Worm (Caenorhabditis elegans) whole organism, L1 larva: ENCODE results near the gene C46F2.1.

Experiments used
- C16A3.4 ChIP-seq: fragments of 150-350 bp; optimal IDR thresholded peaks from 2 replicates; lab custom pipeline; 2014; ENCODE audit warnings: missing biosample characterization, missing genetic modification characterization
- alr-1 ChIP-seq: fragments of 200-800 bp; sonication (Bioruptor generic); optimal IDR thresholded peaks from 2 replicates; lab custom pipeline; 2018; ENCODE audit warnings: borderline replicate concordance, mild to moderate bottlenecking, missing genetic modification characterization, missing compliant biosample characterization
- ama-1 ChIP-seq: fragments of 150-350 bp; optimal IDR thresholded peaks from 2 replicates; lab custom pipeline; 2014
- blmp-1 ChIP-seq: fragments of 150-350 bp; optimal IDR thresholded peaks from 2 replicates; lab custom pipeline; 2014; ENCODE audit warnings: missing biosample characterization, missing genetic modification characterization
- ceh-63 ChIP-seq: fragments of 200-800 bp; sonication (Bioruptor generic); optimal IDR thresholded peaks from 2 replicates; lab custom pipeline; 2018; ENCODE audit warnings: mild to moderate bottlenecking, missing genetic modification characterization, missing compliant biosample characterization
- ceh-88 ChIP-seq: fragments of 200-800 bp; sonication (Bioruptor generic); IDR thresholded peaks from 2 replicates; pipeline ENCODE4 v1.3.6; 2022; ENCODE audit warnings: missing genetic modification characterization, missing compliant biosample characterization
- dsc-1 ChIP-seq: sonication (generic microtip); optimal IDR thresholded peaks from 2 replicates; lab custom pipeline; 2016; ENCODE audit warnings: mild to moderate bottlenecking, missing genetic modification characterization, missing compliant biosample characterization
- efl-1 ChIP-seq, 4 experiments: fragments of 150-350 bp; optimal IDR thresholded peaks in 3 of 4; peaks in 1 of 4; 1 replicate in 1 of 4; 2 replicates in 3 of 4; lab custom pipeline; 2014; ENCODE audit warnings: missing biosample characterization in 2 of 4, missing genetic modification characterization in 2 of 4, missing genetic modification reagents in 2 of 4
- egl-13 ChIP-seq: sonication (generic microtip); optimal IDR thresholded peaks from 2 replicates; lab custom pipeline; 2016; ENCODE audit warnings: missing genotype, missing genetic modification reagents, missing genetic modification characterization, missing compliant biosample characterization
- egl-27 ChIP-seq, 2 experiments: fragments of 150-350 bp in 1 of 2; sonication (generic microtip); optimal IDR thresholded peaks; 3 replicates each; lab custom pipeline; 2017 to 2018; ENCODE audit warnings: missing biosample characterization in 2 of 2, missing genetic modification characterization in 2 of 2, missing genetic modification reagents in 2 of 2
- elt-2 ChIP-seq: sonication (generic microtip); optimal IDR thresholded peaks from 2 replicates; lab custom pipeline; 2016; ENCODE audit warnings: missing genetic modification characterization, mild to moderate bottlenecking, inconsistent platforms, missing compliant biosample characterization, missing genetic modification reagents
- elt-3 ChIP-seq, 6 experiments: fragments of 150-350 bp in 1 of 6; sonication (generic microtip); optimal IDR thresholded peaks; 2 replicates each; lab custom pipeline; 2017 to 2018; ENCODE audit warnings: missing biosample characterization in 6 of 6, missing genetic modification characterization in 6 of 6, inconsistent platforms in 1 of 6
- fkh-10 ChIP-seq: sonication (generic microtip); optimal IDR thresholded peaks from 2 replicates; lab custom pipeline; 2017; ENCODE audit warnings: missing biosample characterization, missing genetic modification reagents, missing genetic modification characterization
- fkh-8 ChIP-seq: sonication (generic microtip); optimal IDR thresholded peaks from 2 replicates; lab custom pipeline; 2016; ENCODE audit warnings: mild to moderate bottlenecking, missing genetic modification characterization, missing compliant biosample characterization
- fos-1 ChIP-seq: fragments of 150-350 bp; optimal IDR thresholded peaks from 2 replicates; lab custom pipeline; 2014; ENCODE audit warnings: missing biosample characterization, missing genetic modification characterization
- grh-1 ChIP-seq: fragments of 200-800 bp; sonication (Bioruptor generic); IDR thresholded peaks from 2 replicates; pipeline ENCODE4 v1.3.6; 2022; ENCODE audit warnings: missing genetic modification reagents, missing genetic modification characterization, missing compliant biosample characterization
- hlh-17 ChIP-seq: fragments of 200-800 bp; sonication (Bioruptor generic); optimal IDR thresholded peaks from 2 replicates; lab custom pipeline; 2018; ENCODE audit warnings: missing genetic modification characterization, mild to moderate bottlenecking, missing compliant biosample characterization, moderate library complexity, borderline replicate concordance
- irx-1 ChIP-seq: sonication (generic microtip); optimal IDR thresholded peaks from 2 replicates; lab custom pipeline; 2016; ENCODE audit warnings: missing genetic modification characterization, missing compliant biosample characterization
- jun-1 ChIP-seq: fragments of 150-350 bp; optimal IDR thresholded peaks from 2 replicates; lab custom pipeline; 2014; ENCODE audit warnings: missing biosample characterization, missing genetic modification reagents, missing genetic modification characterization
- lin-13 ChIP-seq: fragments of 150-350 bp; optimal IDR thresholded peaks from 2 replicates; lab custom pipeline; 2014; ENCODE audit warnings: missing biosample characterization, missing genetic modification reagents, missing genetic modification characterization
- lin-14 ChIP-seq: fragments of 200-800 bp; sonication (Bioruptor generic); optimal IDR thresholded peaks from 2 replicates; lab custom pipeline; 2018; ENCODE audit warnings: mild to moderate bottlenecking, missing genetic modification characterization, moderate library complexity, missing compliant biosample characterization
- lin-35 ChIP-seq, 2 experiments: fragments of 150-350 bp; optimal IDR thresholded peaks; 2 replicates each; lab custom pipeline; 2014; ENCODE audit warnings: missing biosample characterization in 2 of 2, missing genetic modification characterization in 2 of 2, missing genetic modification reagents in 2 of 2
- lin-39 ChIP-seq: fragments of 150-350 bp; optimal IDR thresholded peaks from 2 replicates; lab custom pipeline; 2014; ENCODE audit warnings: missing biosample characterization, missing genetic modification reagents, missing genetic modification characterization
- lir-3 ChIP-seq: sonication (generic microtip); optimal IDR thresholded peaks from 2 replicates; lab custom pipeline; 2016; ENCODE audit warnings: mild to moderate bottlenecking, missing genetic modification characterization, moderate library complexity, missing compliant biosample characterization; ENCODE audit not compliant: poor library complexity
- lsy-2 ChIP-seq, 2 experiments: fragments of 150-350 bp; optimal IDR thresholded peaks; 2 replicates each; lab custom pipeline; 2014; ENCODE audit warnings: missing biosample characterization in 2 of 2, missing genetic modification characterization in 2 of 2
- mab-9 ChIP-seq: fragments of 200-800 bp; sonication (Bioruptor generic); IDR thresholded peaks from 2 replicates; pipeline ENCODE4 v1.3.6; 2022; ENCODE audit warnings: missing genetic modification reagents, missing genetic modification characterization, missing compliant biosample characterization
- mdl-1 ChIP-seq, 2 experiments: fragments of 150-350 bp; optimal IDR thresholded peaks; 2 replicates each; lab custom pipeline; 2014 to 2017; ENCODE audit warnings: missing biosample characterization in 2 of 2, missing genetic modification characterization in 2 of 2, inconsistent platforms in 1 of 2
- mef-2 ChIP-seq: fragments of 150-350 bp; optimal IDR thresholded peaks from 2 replicates; lab custom pipeline; 2014; ENCODE audit warnings: missing biosample characterization, missing genetic modification characterization
- mep-1 ChIP-seq: fragments of 150-350 bp; optimal IDR thresholded peaks from 2 replicates; lab custom pipeline; 2014; ENCODE audit warnings: missing biosample characterization, missing genetic modification characterization
- nhr-12 ChIP-seq: sonication (generic microtip); optimal IDR thresholded peaks from 2 replicates; lab custom pipeline; 2017; ENCODE audit warnings: missing biosample characterization, missing genetic modification characterization
- nhr-19 ChIP-seq: fragments of 200-800 bp; sonication (Bioruptor generic); conservative IDR thresholded peaks from 2 replicates; pipeline ENCODE4 v1.3.6; 2022; ENCODE audit warnings: missing genetic modification characterization, missing compliant biosample characterization
- nhr-20 ChIP-seq: sonication (generic microtip); optimal IDR thresholded peaks from 2 replicates; lab custom pipeline; 2016; ENCODE audit warnings: mild to moderate bottlenecking, missing genetic modification characterization, missing compliant biosample characterization
- nhr-47 ChIP-seq: sonication (generic microtip); optimal IDR thresholded peaks from 2 replicates; lab custom pipeline; 2016; ENCODE audit warnings: mild to moderate bottlenecking, missing genetic modification characterization, moderate library complexity, missing compliant biosample characterization
- nhr-71 ChIP-seq: sonication (generic microtip); optimal IDR thresholded peaks from 2 replicates; lab custom pipeline; 2016; ENCODE audit warnings: mild to moderate bottlenecking, missing genetic modification characterization, moderate library complexity, missing compliant biosample characterization
- nhr-76 ChIP-seq: sonication (generic microtip); optimal IDR thresholded peaks from 2 replicates; lab custom pipeline; 2017; ENCODE audit warnings: missing biosample characterization, missing genetic modification characterization
- nhr-84 ChIP-seq: sonication (generic microtip); optimal IDR thresholded peaks from 2 replicates; lab custom pipeline; 2017; ENCODE audit warnings: missing biosample characterization, missing genetic modification characterization
- nhr-85 ChIP-seq: sonication (generic microtip); peaks from one replicate; lab custom pipeline; 2016; ENCODE audit warnings: missing genetic modification characterization, inconsistent platforms, missing compliant biosample characterization
- nhr-90 ChIP-seq: sonication (generic microtip); optimal IDR thresholded peaks from 2 replicates; lab custom pipeline; 2016; ENCODE audit warnings: mild to moderate bottlenecking, missing genetic modification characterization, missing compliant biosample characterization; ENCODE audit not compliant: poor library complexity
- pax-3 ChIP-seq: fragments of 200-800 bp; sonication (Bioruptor generic); optimal IDR thresholded peaks from 2 replicates; lab custom pipeline; 2018; ENCODE audit warnings: mild to moderate bottlenecking, missing genetic modification characterization, moderate library complexity, missing compliant biosample characterization
- rnt-1 ChIP-seq: sonication (generic microtip); optimal IDR thresholded peaks from 2 replicates; lab custom pipeline; 2016; ENCODE audit warnings: mild to moderate bottlenecking, missing genetic modification characterization, moderate library complexity, missing compliant biosample characterization
- skn-1 ChIP-seq: fragments of 150-350 bp; optimal IDR thresholded peaks from 2 replicates; lab custom pipeline; 2014; ENCODE audit warnings: missing biosample characterization, missing genetic modification characterization
- snu-23 ChIP-seq: sonication (generic microtip); optimal IDR thresholded peaks from 2 replicates; lab custom pipeline; 2016; ENCODE audit warnings: missing genetic modification characterization, missing compliant biosample characterization
- sptf-1 ChIP-seq: fragments of 150-350 bp; optimal IDR thresholded peaks from 2 replicates; lab custom pipeline; 2014; ENCODE audit warnings: missing biosample characterization, missing genetic modification characterization
- swsn-7 ChIP-seq: sonication (generic microtip); optimal IDR thresholded peaks from 2 replicates; lab custom pipeline; 2016; ENCODE audit warnings: missing genetic modification characterization, missing compliant biosample characterization
- tbx-2 ChIP-seq: sonication (generic microtip); optimal IDR thresholded peaks from 2 replicates; lab custom pipeline; 2016; ENCODE audit warnings: missing genetic modification characterization, missing compliant biosample characterization
- unc-130 ChIP-seq: fragments of 150-350 bp; optimal IDR thresholded peaks from 2 replicates; lab custom pipeline; 2017; ENCODE audit warnings: missing biosample characterization, missing genetic modification characterization, inconsistent platforms
- unc-30 ChIP-seq: sonication (generic microtip); optimal IDR thresholded peaks from 2 replicates; lab custom pipeline; 2017; ENCODE audit warnings: missing biosample characterization, missing genetic modification characterization
- vab-15 ChIP-seq: sonication (generic microtip); optimal IDR thresholded peaks from 2 replicates; lab custom pipeline; 2017; ENCODE audit warnings: missing genotype, mild to moderate bottlenecking, missing genetic modification characterization, missing compliant biosample characterization
- xbp-1 ChIP-seq: sonication (generic microtip); optimal IDR thresholded peaks from 2 replicates; lab custom pipeline; 2016; ENCODE audit warnings: missing genetic modification characterization, missing compliant biosample characterization
- zip-4 ChIP-seq: fragments of 200-800 bp; sonication (Bioruptor generic); optimal IDR thresholded peaks from 2 replicates; lab custom pipeline; 2018; ENCODE audit warnings: mild to moderate bottlenecking, missing genetic modification characterization, moderate library complexity, missing compliant biosample characterization
- ztf-11 ChIP-seq, 2 experiments: sonication (generic microtip); optimal IDR thresholded peaks; 2 replicates each; lab custom pipeline; 2016 to 2017; ENCODE audit warnings: missing genetic modification characterization in 2 of 2, missing biosample characterization in 1 of 2, missing compliant biosample characterization in 1 of 2
- ztf-4 ChIP-seq: fragments of 150-350 bp; optimal IDR thresholded peaks from 2 replicates; lab custom pipeline; 2014; ENCODE audit warnings: missing biosample characterization, missing genetic modification characterization

C46F2.1 gene

DNA sequence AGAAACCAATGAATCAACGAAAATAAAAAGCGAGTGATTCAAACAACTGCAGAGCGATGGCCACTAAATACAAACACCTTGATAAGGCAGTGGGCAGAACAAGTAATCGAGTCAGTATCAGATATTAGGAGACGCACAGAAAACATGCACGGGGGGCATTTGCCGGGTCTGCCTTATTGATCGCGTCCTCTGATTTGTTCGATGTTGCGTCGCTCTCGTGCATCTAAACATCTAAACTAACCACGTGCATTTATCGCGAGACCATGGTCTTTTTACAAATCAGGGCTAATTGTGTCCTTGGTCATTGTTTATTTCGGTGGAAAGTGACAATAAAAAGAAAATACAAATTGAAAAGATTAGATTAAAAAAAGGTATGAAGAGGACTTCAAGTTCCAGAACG lies 6.1 kb downstream of the C46F2.1 start, which contains the start of gene K07E3.4:
Gene K07E3.4, minus strand, starts transcription at position 100 of the 400 bp plus-strand sequence.
- TF ChIP-seq skn-1 (tag; lab: Kevin White, UChicago) (no peak), nhr-47 (tag; lab: Kevin White, UChicago) (peak; percentile 58), mdl-1 (tag; optimal IDR thresholded peaks at IDR 0.05; lab: Kevin White, UChicago) (peak in 1 of 2 experiments; percentile 94), egl-13 (tag; lab: Kevin White, UChicago) (no peak), rnt-1 (peak; percentile 19), alr-1 (tag; lab: Kevin White, UChicago) (no peak), sptf-1 (tag; lab: Kevin White, UChicago) (no peak), mab-9 (GFP tag; lab: Robert Waterston, UW) (no peak), ama-1 (lab: Kevin White, UChicago) (peak; percentile 14), nhr-90 (tag; lab: Kevin White, UChicago) (peak; percentile 88), xbp-1 (tag; lab: Kevin White, UChicago) (peak; percentile 31), lin-13 (peak; percentile 37), ceh-63 (GFP tag; lab: Kevin White, UChicago) (no peak), ztf-11 (tag; optimal IDR thresholded peaks at IDR 0.05; lab: Kevin White, UChicago) (no peak), egl-27 (tag; optimal IDR thresholded peaks at IDR 0.05; lab: Kevin White, UChicago) (no peak), nhr-84 (tag; lab: Kevin White, UChicago) (no peak), fos-1 (tag; lab: Kevin White, UChicago) (no peak), nhr-85 (tag; lab: Kevin White, UChicago) (peak; percentile 98), nhr-12 (tag; lab: Kevin White, UChicago) (no peak), ceh-88 (GFP tag; lab: Robert Waterston, UW) (no peak), nhr-20 (tag; lab: Kevin White, UChicago) (peak; percentile 91), pax-3 (tag; lab: Kevin White, UChicago) (no peak), nhr-76 (tag; lab: Kevin White, UChicago) (no peak), dsc-1 (tag; lab: Kevin White, UChicago) (no peak), zip-4 (GFP tag; lab: Kevin White, UChicago) (peak; percentile 4), snu-23 (GFP tag; lab: Kevin White, UChicago) (peak; percentile 82), ztf-4 (peak; percentile 39), mep-1 (tag; lab: Kevin White, UChicago) (peak; percentile 67), blmp-1 (tag; lab: Kevin White, UChicago) (peak; percentile 87), fkh-10 (GFP tag; lab: Kevin White, UChicago) (no peak), fkh-8 (tag; lab: Kevin White, UChicago) (peak; percentile 12), lir-3 (no peak), elt-2 (tag; lab: Kevin White, UChicago) (peak; percentile 78), unc-130 (tag; lab: Kevin White, UChicago) (peak; percentile 81), lsy-2 (tag; optimal IDR thresholded peaks at IDR 0.05; lab: Kevin White, UChicago) (peak; percentile 29 to 40), irx-1 (tag; lab: Kevin White, UChicago) (peak; percentile 38), lin-39 (no peak), nhr-19 (peak; percentile 54), grh-1 (GFP tag; lab: Robert Waterston, UW) (peak; percentile 57), lin-14 (peak; percentile 90), efl-1 (optimal IDR thresholded peaks at IDR 0.05; lab: Kevin White, UChicago) (no peak), efl-1 (GFP tag; optimal IDR thresholded peaks at IDR 0.05 in 1 of 2; lab: Kevin White, UChicago) (peak in 1 of 2 experiments; percentile 58), jun-1 (tag; lab: Kevin White, UChicago) (peak; percentile 52), C16A3.4 (tag; lab: Kevin White, UChicago) (peak; percentile 24), unc-30 (no peak), lin-35 (GFP tag; optimal IDR thresholded peaks at IDR 0.05; lab: Kevin White, UChicago) (peak; percentile 10 to 76), tbx-2 (peak; percentile 57), mef-2 (tag; lab: Kevin White, UChicago) (no peak), vab-15 (tag; lab: Kevin White, UChicago) (no peak), elt-3 (tag; optimal IDR thresholded peaks at IDR 0.05; lab: Kevin White, UChicago) (peak in 5 of 6 experiments; percentile 27 to 88 (median 80)), hlh-17 (no peak), nhr-71 (tag; lab: Kevin White, UChicago) (peak; percentile 86), swsn-7 (tag; lab: Kevin White, UChicago) (peak; percentile 38)
